Worm (Caenorhabditis elegans): ENCODE data around the gene T13C5.10.

The T13C5.10 gene

ce11 chrX:6219892-6220291 lies 31.9 kb downstream of the T13C5.10 start (continued):
- peak; percentile 60 for TF ChIP-seq ZK185.1 (tag; optimal IDR thresholded peaks at IDR 0.05; ENCODE audit: poor library complexity, severe bottlenecking)
- TF ChIP-seq lsl-1 (GFP tag; optimal IDR thresholded peaks at IDR 0.05), result no peak
- peak; percentile 43 for TF ChIP-seq ztf-18 (tag; optimal IDR thresholded peaks at IDR 0.05)
- peak; percentile 63 for TF ChIP-seq chd-7 (tag; optimal IDR thresholded peaks at IDR 0.05)
- TF ChIP-seq F33H1.4 (GFP tag; IDR thresholded peaks at IDR 0.05), result no peak
- TF ChIP-seq rpc-1 (optimal IDR thresholded peaks at IDR 0.05), result peak; percentile 83
- TF ChIP-seq rpc-1 (tag; optimal IDR thresholded peaks at IDR 0.05), result peak; percentile 86
- TF ChIP-seq dpff-1 (tag; optimal IDR thresholded peaks at IDR 0.05), result no peak
- TF ChIP-seq F52B5.7 (tag; optimal IDR thresholded peaks at IDR 0.05), result peak; percentile 58
- peak; percentile 15 for TF ChIP-seq unc-130 (GFP tag; optimal IDR thresholded peaks at IDR 0.05)

- TF ChIP-seq nfya-2 (GFP tag; IDR thresholded peaks at IDR 0.05), result no peak
- no peak for TF ChIP-seq ceh-27 (GFP tag; optimal IDR thresholded peaks at IDR 0.05)
- TF ChIP-seq him-1 (tag; optimal IDR thresholded peaks at IDR 0.05), result no peak
- TF ChIP-seq fkh-3 (tag; optimal IDR thresholded peaks at IDR 0.05), result no peak
- TF ChIP-seq T07F8.4 (tag; optimal IDR thresholded peaks at IDR 0.05), result no peak
- no peak for TF ChIP-seq pha-4 (tag; optimal IDR thresholded peaks at IDR 0.05)
- TF ChIP-seq Y79H2A.3 (GFP tag; conservative IDR thresholded peaks at IDR 0.05), result no peak
- TF ChIP-seq mes-4 (tag; optimal IDR thresholded peaks at IDR 0.05), result no peak
- no peak for TF ChIP-seq D2030.7 (GFP tag; IDR thresholded peaks at IDR 0.05)
Observed at ce11 chrX:6221097-6221496, 33.1 kb downstream of the T13C5.10 start.

ce11 chrX:6224841-6225240 lies 36.9 kb downstream of the T13C5.10 start:
- TF ChIP-seq D2030.7 (GFP tag; IDR thresholded peaks at IDR 0.05) (no peak), zfh-2 (GFP tag; conservative IDR thresholded peaks at IDR 0.05) (0 out of 2 replicates have a peak, but pooled peaks have one; percentile 21)

- TF ChIP-seq rcor-1 (GFP tag; IDR thresholded peaks at IDR 0.05) (no peak), ekl-4 (GFP tag; IDR thresholded peaks at IDR 0.05) (no peak), F23B12.7 (tag; optimal IDR thresholded peaks at IDR 0.05; ENCODE audit: insufficient read depth) (no peak), nfya-1 (tag; optimal IDR thresholded peaks at IDR 0.05; ENCODE audit: borderline replicate concordance, insufficient read depth) (no peak), lin-40 (tag; optimal IDR thresholded peaks at IDR 0.05) (no peak), chd-7 (tag; optimal IDR thresholded peaks at IDR 0.05) (no peak), snpc-1.1 (tag; optimal IDR thresholded peaks at IDR 0.05; ENCODE audit: insufficient read depth) (no peak), tbx-9 (tag; optimal IDR thresholded peaks at IDR 0.05; ENCODE audit: borderline replicate concordance) (no peak), dpl-1 (GFP tag; optimal IDR thresholded peaks at IDR 0.05) (no peak), F22D6.2 (tag; optimal IDR thresholded peaks at IDR 0.05) (no peak), die-1 (tag; optimal IDR thresholded peaks at IDR 0.05) (no peak), akir-1 (GFP tag; optimal IDR thresholded peaks at IDR 0.05) (no peak), F33H1.4 (GFP tag; IDR thresholded peaks at IDR 0.05) (no peak), attf-6 (GFP tag; IDR thresholded peaks at IDR 0.05) (no peak), egl-18 (GFP tag; IDR thresholded peaks at IDR 0.05) (no peak)
Observed at ce11 chrX:6230669-6231068, 42.7 kb downstream of the T13C5.10 start, which contains the start of gene lite-1. Gene lite-1, minus strand, starts transcription at chrX:6230769.

Data from whole organism, young adult.